Fruit fly (Drosophila melanogaster) whole organism, prepupa: ENCODE measurements around the gene Ork1.

Source experiments
- Blimp-1 ChIP-seq: fragments of 200-800 bp; sonication (Bioruptor generic); optimal IDR thresholded peaks from 3 replicates; lab custom pipeline; 2017; ENCODE audit warnings: missing biosample characterization, missing genetic modification characterization, mild to moderate bottlenecking, moderate library complexity, missing genetic modification reagents
- CG10631 ChIP-seq: fragments of 200-800 bp; sonication (Bioruptor generic); optimal IDR thresholded peaks from 2 replicates; lab custom pipeline; 2016; ENCODE audit warnings: missing biosample characterization, missing genetic modification characterization
- CG11294 ChIP-seq: fragments of 200-800 bp; sonication (Bioruptor generic); IDR thresholded peaks from 2 replicates; pipeline ENCODE4 v1.3.6; 2022; ENCODE audit warnings: missing biosample characterization, missing genetic modification characterization
- CG11762 ChIP-seq: fragments of 200-800 bp; sonication (Bioruptor generic); optimal IDR thresholded peaks from 3 replicates; lab custom pipeline; 2016; ENCODE audit warnings: missing biosample characterization, missing genetic modification characterization; ENCODE audit not compliant: insufficient read depth
- CG3032 ChIP-seq: fragments of 200-800 bp; optimal IDR thresholded peaks from 2 replicates; lab custom pipeline; 2019; ENCODE audit warnings: missing biosample characterization, mild to moderate bottlenecking, missing genetic modification characterization, moderate library complexity
- CG31627 ChIP-seq: fragments of 200-800 bp; sonication (Bioruptor generic); optimal IDR thresholded peaks from 3 replicates; lab custom pipeline; 2016; ENCODE audit warnings: missing biosample characterization, missing genetic modification characterization
- CG32006 ChIP-seq: fragments of 200-800 bp; sonication (Bioruptor generic); optimal IDR thresholded peaks from 3 replicates; lab custom pipeline; 2017; ENCODE audit warnings: missing biosample characterization, mild to moderate bottlenecking, missing genetic modification characterization
- CG3919 ChIP-seq: fragments of 200-800 bp; sonication (Bioruptor generic); optimal IDR thresholded peaks from 3 replicates; lab custom pipeline; 2016; ENCODE audit warnings: missing biosample characterization, missing genetic modification characterization
- CG4318 ChIP-seq: fragments of 200-800 bp; sonication (Bioruptor generic); optimal IDR thresholded peaks from 3 replicates; lab custom pipeline; 2017; ENCODE audit warnings: missing biosample characterization, mild to moderate bottlenecking, missing genetic modification characterization
- CG6163 ChIP-seq: fragments of 200-800 bp; sonication (Bioruptor generic); IDR thresholded peaks from 3 replicates; pipeline ENCODE4 v1.3.6; 2022; ENCODE audit warnings: missing biosample characterization, missing genetic modification characterization
- CG6276 ChIP-seq: fragments of 200-800 bp; sonication (Bioruptor generic); optimal IDR thresholded peaks from 2 replicates; lab custom pipeline; 2017; ENCODE audit warnings: missing biosample characterization, mild to moderate bottlenecking, missing genetic modification characterization
- CG6792 ChIP-seq: fragments of 200-800 bp; sonication (Bioruptor generic); optimal IDR thresholded peaks from 3 replicates; lab custom pipeline; 2016; ENCODE audit warnings: missing biosample characterization, missing genetic modification characterization
- CG6808 ChIP-seq: fragments of 200-800 bp; sonication (Bioruptor generic); optimal IDR thresholded peaks from 3 replicates; lab custom pipeline; 2017; ENCODE audit warnings: missing biosample characterization, missing genetic modification characterization, mild to moderate bottlenecking, moderate library complexity, missing genetic modification reagents
- CG7368 ChIP-seq: fragments of 200-800 bp; sonication (Bioruptor generic); optimal IDR thresholded peaks from 3 replicates; lab custom pipeline; 2016; ENCODE audit warnings: missing biosample characterization, missing genetic modification characterization
- CG8119 ChIP-seq: fragments of 200-800 bp; sonication (Bioruptor generic); IDR thresholded peaks from 3 replicates; pipeline ENCODE4 v1.3.6; 2022; ENCODE audit warnings: missing biosample characterization, missing genetic modification characterization
- CG9139 ChIP-seq: fragments of 200-800 bp; sonication (Bioruptor generic); optimal IDR thresholded peaks from 3 replicates; lab custom pipeline; 2017; ENCODE audit warnings: missing biosample characterization, mild to moderate bottlenecking, missing genetic modification characterization
- Eip78C ChIP-seq: fragments of 200-800 bp; sonication (Bioruptor generic); peaks from one replicate; lab custom pipeline; 2016; ENCODE audit warnings: missing biosample characterization, missing genetic modification characterization
- Eip93F ChIP-seq: fragments of 200-800 bp; sonication (Bioruptor generic); optimal IDR thresholded peaks from 2 replicates; lab custom pipeline; 2016; ENCODE audit warnings: missing biosample characterization, mild to moderate bottlenecking, missing genetic modification characterization
- Ets21C ChIP-seq: fragments of 200-800 bp; sonication (Bioruptor generic); optimal IDR thresholded peaks from 3 replicates; lab custom pipeline; 2016; ENCODE audit warnings: missing biosample characterization, missing genetic modification characterization
- Ets96B ChIP-seq: fragments of 200-800 bp; optimal IDR thresholded peaks from 2 replicates; lab custom pipeline; 2019; ENCODE audit warnings: missing biosample characterization, mild to moderate bottlenecking, missing genetic modification characterization, moderate library complexity
- Gug ChIP-seq: fragments of 200-800 bp; sonication (Bioruptor generic); IDR thresholded peaks from 2 replicates; pipeline ENCODE4 v1.3.6; 2022; ENCODE audit warnings: missing biosample characterization, missing genetic modification characterization
- Hr39 ChIP-seq: fragments of 200-800 bp; sonication (Bioruptor generic); optimal IDR thresholded peaks from 2 replicates; lab custom pipeline; 2016; ENCODE audit warnings: missing biosample characterization, missing genetic modification characterization
- Lpt ChIP-seq: fragments of 200-800 bp; sonication (Bioruptor generic); optimal IDR thresholded peaks from 3 replicates; lab custom pipeline; 2016; ENCODE audit warnings: missing biosample characterization, missing genetic modification characterization
- Met ChIP-seq: fragments of 200-800 bp; sonication (Bioruptor generic); optimal IDR thresholded peaks from 3 replicates; lab custom pipeline; 2016; ENCODE audit warnings: missing biosample characterization, missing genetic modification characterization
- Smox ChIP-seq: fragments of 200-800 bp; sonication (Bioruptor generic); optimal IDR thresholded peaks from 3 replicates; lab custom pipeline; 2016; ENCODE audit warnings: missing biosample characterization, missing genetic modification characterization
- Sox102F ChIP-seq: fragments of 200-800 bp; sonication (Bioruptor generic); optimal IDR thresholded peaks from 2 replicates; lab custom pipeline; 2016; ENCODE audit warnings: missing biosample characterization, mild to moderate bottlenecking, missing genetic modification characterization
- Sox14 ChIP-seq: fragments of 200-800 bp; sonication (Bioruptor generic); optimal IDR thresholded peaks from 3 replicates; lab custom pipeline; 2016; ENCODE audit warnings: missing biosample characterization, missing genetic modification characterization
- Sox15 ChIP-seq: fragments of 200-800 bp; sonication (Bioruptor generic); optimal IDR thresholded peaks from 3 replicates; lab custom pipeline; 2016; ENCODE audit warnings: missing biosample characterization, missing genetic modification characterization
- achi ChIP-seq: fragments of 200-800 bp; sonication (Bioruptor generic); optimal IDR thresholded peaks from 3 replicates; lab custom pipeline; 2016; ENCODE audit warnings: missing biosample characterization, missing genetic modification characterization
- cyc ChIP-seq: fragments of 200-800 bp; sonication (Bioruptor generic); optimal IDR thresholded peaks from 3 replicates; lab custom pipeline; 2016; ENCODE audit warnings: missing biosample characterization, missing genetic modification characterization
- dac ChIP-seq: fragments of 200-800 bp; sonication (Bioruptor generic); optimal IDR thresholded peaks from 2 replicates; lab custom pipeline; 2017; ENCODE audit warnings: missing biosample characterization, mild to moderate bottlenecking, missing genetic modification characterization
- dsx ChIP-seq: fragments of 200-800 bp; optimal IDR thresholded peaks from 3 replicates; lab custom pipeline; 2019; ENCODE audit warnings: missing biosample characterization, mild to moderate bottlenecking, missing genetic modification characterization, moderate library complexity; ENCODE audit not compliant: poor library complexity, severe bottlenecking
- eg ChIP-seq: fragments of 200-800 bp; sonication (Bioruptor generic); IDR thresholded peaks from 3 replicates; pipeline ENCODE4 v1.3.6; 2022; ENCODE audit warnings: missing biosample characterization, missing genetic modification characterization
- esn ChIP-seq: fragments of 200-800 bp; sonication (Bioruptor generic); optimal IDR thresholded peaks from 2 replicates; lab custom pipeline; 2016; ENCODE audit warnings: missing biosample characterization, mild to moderate bottlenecking, missing genetic modification characterization, moderate library complexity
- fd85E ChIP-seq: fragments of 200-800 bp; sonication (Bioruptor generic); optimal IDR thresholded peaks from 3 replicates; lab custom pipeline; 2016; ENCODE audit warnings: missing biosample characterization, missing genetic modification characterization
- fkh ChIP-seq: fragments of 200-800 bp; sonication (Bioruptor generic); optimal IDR thresholded peaks from 3 replicates; lab custom pipeline; 2017; ENCODE audit warnings: missing biosample characterization, mild to moderate bottlenecking, missing genetic modification characterization, moderate library complexity
- lz ChIP-seq: fragments of 200-800 bp; sonication (Bioruptor generic); optimal IDR thresholded peaks from 3 replicates; lab custom pipeline; 2016; ENCODE audit warnings: missing biosample characterization, missing genetic modification characterization
- pdm3 ChIP-seq: fragments of 200-800 bp; sonication (Bioruptor generic); optimal IDR thresholded peaks from 3 replicates; lab custom pipeline; 2016; ENCODE audit warnings: missing biosample characterization, missing genetic modification characterization
- salr ChIP-seq, 2 experiments: fragments of 200-800 bp; sonication (Bioruptor generic); optimal IDR thresholded peaks; 3 replicates each; lab custom pipeline; 2016 to 2018; ENCODE audit warnings: missing biosample characterization in 2 of 2, missing genetic modification characterization in 2 of 2, mild to moderate bottlenecking in 1 of 2
- ss ChIP-seq, 2 experiments: fragments of 200-800 bp; sonication (Bioruptor generic); optimal IDR thresholded peaks; 2 replicates in 1 of 2; 3 replicates in 1 of 2; lab custom pipeline; 2017 to 2018; ENCODE audit warnings: mild to moderate bottlenecking in 2 of 2, missing biosample characterization in 2 of 2, missing genetic modification characterization in 2 of 2, moderate library complexity in 1 of 2
- svp ChIP-seq: fragments of 200-800 bp; sonication (Bioruptor generic); peaks from one replicate; lab custom pipeline; 2016; ENCODE audit warnings: missing biosample characterization, missing genetic modification characterization
- topi ChIP-seq: fragments of 200-800 bp; sonication (Bioruptor generic); optimal IDR thresholded peaks from 3 replicates; lab custom pipeline; 2016; ENCODE audit warnings: missing biosample characterization, missing genetic modification characterization

Gene Ork1

dm6 chrX:10865580-10866331, 25.3 kb downstream of the Ork1 start:
- TF ChIP-seq Blimp-1 (GFP tag; lab: Kevin White, UChicago) (no peak), dsx (GFP tag; lab: Kevin White, UChicago) (no peak), Hr39 (GFP tag; lab: Kevin White, UChicago) (no peak), CG8119 (GFP tag; lab: Robert Waterston, UW) (no peak), ss (GFP tag; optimal IDR thresholded peaks at IDR 0.05; lab: Kevin White, UChicago) (no peak), topi (GFP tag; lab: Kevin White, UChicago) (no peak), CG31627 (GFP tag; lab: Kevin White, UChicago) (no peak), fkh (no peak), svp (GFP tag; lab: Kevin White, UChicago) (no peak), CG4318 (no peak), Gug (GFP tag; lab: Robert Waterston, UW) (no peak), Sox14 (GFP tag; lab: Kevin White, UChicago) (no peak), CG3919 (no peak), CG9139 (GFP tag; lab: Kevin White, UChicago) (no peak), CG6808 (GFP tag; lab: Kevin White, UChicago) (no peak)

dm6 chrX:10857853-10858252, 33.2 kb downstream of the Ork1 start:
- TF ChIP-seq CG32006 (GFP tag; lab: Kevin White, UChicago) (no peak), achi (GFP tag; lab: Kevin White, UChicago) (no peak), CG11762 (no peak), CG9139 (GFP tag; lab: Kevin White, UChicago) (no peak)
- TF ChIP-seq, all 60 proteins: peak for 0

dm6 chrX:10857376-10857775, 33.7 kb downstream of the Ork1 start, which contains the start of the genes sofe and CG2186:
Gene sofe (minus strand): TSS chrX:10857413.
Gene CG2186 (plus strand): TSS chrX:10857655.
- TF ChIP-seq fd85E (no peak), dsx (GFP tag; lab: Kevin White, UChicago) (no peak), eg (GFP tag; lab: Robert Waterston, UW) (peak; percentile 37; the same call in 1 of the 3 replicates), topi (GFP tag; lab: Kevin White, UChicago) (peak; percentile 33), esn (GFP tag; lab: Kevin White, UChicago) (peak; percentile 43), fkh (no peak), Sox102F (GFP tag; lab: Kevin White, UChicago) (no peak), Met (no peak), lz (GFP tag; lab: Kevin White, UChicago) (peak; percentile 56), Eip78C (GFP tag; lab: Kevin White, UChicago) (peak; percentile 69), CG3032 (tag; lab: Kevin White, UChicago) (peak; percentile 31), Gug (GFP tag; lab: Robert Waterston, UW) (peak; percentile 34; the same call in 1 of the 2 replicates), Ets96B (tag; lab: Kevin White, UChicago) (peak; percentile 15), svp (GFP tag; lab: Kevin White, UChicago) (no peak), CG6163 (GFP tag; lab: Robert Waterston, UW) (0 out of 3 replicates have a peak, but pooled peaks have one; percentile 15), CG6792 (GFP tag; lab: Kevin White, UChicago) (no peak), cyc (GFP tag; lab: Kevin White, UChicago) (peak; percentile 52), CG31627 (GFP tag; lab: Kevin White, UChicago) (peak; percentile 53), achi (GFP tag; lab: Kevin White, UChicago) (no peak), Ets21C (peak; percentile 40), pdm3 (no peak), Smox (GFP tag; lab: Kevin White, UChicago) (peak; percentile 43), Hr39 (GFP tag; lab: Kevin White, UChicago) (peak; percentile 47)

- TF ChIP-seq CG4318, result no peak
- TF ChIP-seq svp (GFP tag; lab: Kevin White, UChicago), result no peak
- TF ChIP-seq lz (GFP tag; lab: Kevin White, UChicago), result no peak
- TF ChIP-seq CG8119 (GFP tag; lab: Robert Waterston, UW), result no peak
- TF ChIP-seq CG6276 (GFP tag; lab: Kevin White, UChicago), result no peak
- TF ChIP-seq CG7368 (GFP tag; lab: Kevin White, UChicago), result no peak
- no peak for TF ChIP-seq salr (GFP tag; optimal IDR thresholded peaks at IDR 0.05; lab: Kevin White, UChicago)
- no peak for TF ChIP-seq CG9139 (GFP tag; lab: Kevin White, UChicago)
- TF ChIP-seq CG6792 (GFP tag; lab: Kevin White, UChicago), result no peak
- TF ChIP-seq CG10631 (GFP tag; lab: Kevin White, UChicago), result no peak
- no peak for TF ChIP-seq CG31627 (GFP tag; lab: Kevin White, UChicago)
- no peak for TF ChIP-seq Sox15 (GFP tag; lab: Kevin White, UChicago)
- TF ChIP-seq CG11294 (GFP tag; lab: Robert Waterston, UW), result no peak
- TF ChIP-seq Gug (GFP tag; lab: Robert Waterston, UW), result no peak
- no peak for TF ChIP-seq dac
- TF ChIP-seq Lpt (GFP tag; lab: Kevin White, UChicago), result no peak
- TF ChIP-seq dsx (GFP tag; lab: Kevin White, UChicago), result no peak
- TF ChIP-seq CG11762, result no peak
- TF ChIP-seq Eip93F (GFP tag; lab: Kevin White, UChicago), result no peak
- TF ChIP-seq, all 60 proteins: peak for 0
These were observed 36.4 kb downstream of the Ork1 start, which contains the start of gene feo for dm6 chrX:10854686-10855085. Gene feo (minus strand): TSS chrX:10854869.
